Fruit fly (Drosophila melanogaster): ENCODE results near the gene MBD-like.

The MBD-like gene

dm6 chr3R:9570657-9571056, 11.1 kb downstream of the MBD-like start:
- TF ChIP-seq CG6854 (GFP tag; optimal IDR thresholded peaks at IDR 0.05) (no peak), CG8319 (GFP tag; optimal IDR thresholded peaks at IDR 0.05) (no peak), Smox (GFP tag; optimal IDR thresholded peaks at IDR 0.05) (no peak), topi (GFP tag; optimal IDR thresholded peaks at IDR 0.05) (no peak), vri (GFP tag; optimal IDR thresholded peaks at IDR 0.05) (peak; percentile 80), CG6163 (GFP tag; IDR thresholded peaks at IDR 0.05) (no peak), Hr38 (GFP tag; optimal IDR thresholded peaks at IDR 0.05) (no peak)

- no peak for TF ChIP-seq Gug (GFP tag; IDR thresholded peaks at IDR 0.05)
Observed at dm6 chr3R:9571523-9571922, 12.0 kb downstream of the MBD-like start, which contains the start of gene CG9396. Gene CG9396 (minus strand): TSS chr3R:9571623.

- TF ChIP-seq CG10669 (GFP tag; optimal IDR thresholded peaks at IDR 0.05) (no peak), vri (GFP tag; optimal IDR thresholded peaks at IDR 0.05) (peak; percentile 61), OdsH (GFP tag; optimal IDR thresholded peaks at IDR 0.05) (no peak), CG1621 (tag; optimal IDR thresholded peaks at IDR 0.05) (peak; percentile 11), eg (GFP tag; IDR thresholded peaks at IDR 0.05) (0 out of 3 replicates have a peak, but pooled peaks have one; percentile 23), CG15336 (GFP tag; IDR thresholded peaks at IDR 0.05) (no peak)
Observed at dm6 chr3R:9572929-9573811, 13.6 kb downstream of the MBD-like start.

dm6 chr3R:9573812-9574587, 14.4 kb downstream of the MBD-like start, which contains the start of gene CG9399:
Gene CG9399 (minus strand): TSS chr3R:9574211.
- peak; percentile 91 for TF ChIP-seq CG9139 (GFP tag; optimal IDR thresholded peaks at IDR 0.05)
- peak; percentile 97 for TF ChIP-seq achi (GFP tag; optimal IDR thresholded peaks at IDR 0.05)
- peak; percentile 98 for TF ChIP-seq Ets96B (tag; optimal IDR thresholded peaks at IDR 0.05)
- TF ChIP-seq CG32006 (GFP tag; optimal IDR thresholded peaks at IDR 0.05) = peak; percentile 98
- peak; percentile 81 for TF ChIP-seq fd85E (GFP tag; optimal IDR thresholded peaks at IDR 0.05)
- peak; percentile 97 for TF ChIP-seq CG8119 (GFP tag; IDR thresholded peaks at IDR 0.05)
- TF ChIP-seq CG16779 (tag; optimal IDR thresholded peaks at IDR 0.05) = peak; percentile 88
- TF ChIP-seq CG11762 (GFP tag; optimal IDR thresholded peaks at IDR 0.05; ENCODE audit: insufficient read depth) = peak; percentile 97
- TF ChIP-seq ss (GFP tag; optimal IDR thresholded peaks at IDR 0.05) = peak; percentile 96 to 97
- TF ChIP-seq Hr39 (GFP tag; optimal IDR thresholded peaks at IDR 0.05) = peak; percentile 96
- TF ChIP-seq Eip75B (GFP tag; optimal IDR thresholded peaks at IDR 0.05) = peak; percentile 96
- TF ChIP-seq dac (GFP tag; optimal IDR thresholded peaks at IDR 0.05) = peak; percentile 98
- peak; percentile 93 for TF ChIP-seq CG11902 (GFP tag; optimal IDR thresholded peaks at IDR 0.05)
- TF ChIP-seq CG1621 (tag; optimal IDR thresholded peaks at IDR 0.05) = peak; percentile 93
- peak; percentile 97 for TF ChIP-seq Gug (GFP tag; IDR thresholded peaks at IDR 0.05)
- TF ChIP-seq spab (GFP tag; optimal IDR thresholded peaks at IDR 0.05) = peak; percentile 91
- peak; percentile 97 for TF ChIP-seq CG11294 (GFP tag; IDR thresholded peaks at IDR 0.05)
- peak; percentile 97 for TF ChIP-seq CG3032 (tag; optimal IDR thresholded peaks at IDR 0.05)
- peak; percentile 81 for TF ChIP-seq Blimp-1 (GFP tag; optimal IDR thresholded peaks at IDR 0.05)
- peak; percentile 98 for TF ChIP-seq acj6 (GFP tag; optimal IDR thresholded peaks at IDR 0.05)
- peak; percentile 96 for TF ChIP-seq CG6276 (GFP tag; optimal IDR thresholded peaks at IDR 0.05)
- TF ChIP-seq eg (GFP tag; IDR thresholded peaks at IDR 0.05) = peak; percentile 99
- TF ChIP-seq Hr4 (GFP tag; optimal IDR thresholded peaks at IDR 0.05) = peak; percentile 98
- TF ChIP-seq CG6163 (GFP tag; IDR thresholded peaks at IDR 0.05) = peak; percentile 99
- peak; percentile 96 for TF ChIP-seq cyc (GFP tag; optimal IDR thresholded peaks at IDR 0.05)
- peak; percentile 97 for TF ChIP-seq CG15336 (GFP tag; IDR thresholded peaks at IDR 0.05)
- peak; percentile 95 for TF ChIP-seq CG10669 (GFP tag; optimal IDR thresholded peaks at IDR 0.05)
- TF ChIP-seq CG4318 (GFP tag; optimal IDR thresholded peaks at IDR 0.05) = peak; percentile 97
- TF ChIP-seq CG3919 (GFP tag; optimal IDR thresholded peaks at IDR 0.05) = peak; percentile 98
- peak; percentile 98 for TF ChIP-seq pdm3 (GFP tag; optimal IDR thresholded peaks at IDR 0.05)
- TF ChIP-seq Sox15 (GFP tag; optimal IDR thresholded peaks at IDR 0.05) = peak; percentile 97
- peak; percentile 97 for TF ChIP-seq CG34406 (GFP tag; optimal IDR thresholded peaks at IDR 0.05)
- peak; percentile 93 for TF ChIP-seq Ets21C (GFP tag; optimal IDR thresholded peaks at IDR 0.05)
- TF ChIP-seq CG6792 (GFP tag; optimal IDR thresholded peaks at IDR 0.05) = peak; percentile 97
- peak; percentile 94 for TF ChIP-seq vri (GFP tag; optimal IDR thresholded peaks at IDR 0.05)
